Fruit fly (Drosophila melanogaster): ENCODE measurements around the gene CG31275.

CG31275 gene

dm6 chr3R:16742278-16742677 is 8.9 kb downstream of the CG31275 start:
- TF ChIP-seq CG8478 (optimal IDR thresholded peaks at IDR 0.05) (no peak), CTCF (optimal IDR thresholded peaks at IDR 0.05) (no peak)

DNA sequence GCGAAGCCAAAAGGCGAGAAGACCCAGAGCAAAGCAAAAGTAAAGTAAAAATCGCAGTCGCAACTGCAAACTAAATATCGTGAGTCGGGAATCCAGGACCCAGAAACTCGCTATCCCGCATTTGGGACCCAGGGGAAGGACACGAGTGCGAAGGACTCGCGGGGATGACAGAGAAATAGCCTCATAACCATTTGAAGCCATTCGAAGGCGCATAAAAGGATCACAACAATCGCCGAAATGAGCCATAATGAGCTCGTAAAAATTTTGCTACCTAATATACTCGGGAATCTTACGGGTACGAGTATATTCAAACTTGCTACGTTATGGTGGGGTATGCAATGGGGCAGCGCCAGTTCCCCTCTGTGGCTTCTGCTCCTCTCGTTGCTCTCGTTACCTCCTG is 15.3 kb downstream of the CG31275 start:
- TF ChIP-seq CTCF (optimal IDR thresholded peaks at IDR 0.05) (no peak), CG8478 (optimal IDR thresholded peaks at IDR 0.05) (no peak)

DNA sequence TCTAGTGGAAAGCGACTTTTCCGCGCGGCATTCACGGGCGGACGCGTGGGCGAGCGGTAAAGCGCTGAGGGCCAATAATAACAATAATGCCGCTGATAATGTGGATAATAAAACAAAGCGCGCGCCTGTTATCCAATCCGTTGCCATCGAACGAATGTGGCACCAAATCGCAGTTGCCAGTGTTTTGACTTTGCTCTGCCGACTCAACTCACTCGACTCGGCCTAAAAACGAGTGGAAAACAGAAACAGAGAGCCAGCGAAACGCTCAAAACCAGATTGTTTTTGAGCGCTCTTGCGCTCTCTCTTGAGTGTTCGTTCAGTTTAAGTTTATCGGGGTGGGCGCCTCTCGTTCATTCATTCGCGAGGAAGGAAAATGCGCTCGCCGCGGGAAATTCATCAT is 16.9 kb downstream of the CG31275 start, which contains the start of gene Ubx:
TSS of gene Ubx (minus strand) at position 158 of the 400 bp plus-strand sequence.
- TF ChIP-seq CG8478 (optimal IDR thresholded peaks at IDR 0.05) (no peak), CTCF (optimal IDR thresholded peaks at IDR 0.05) (no peak)

- TF ChIP-seq CTCF (optimal IDR thresholded peaks at IDR 0.05) (no peak), CG8478 (optimal IDR thresholded peaks at IDR 0.05) (no peak)
Measured at dm6 chr3R:16732387-16732786, 18.7 kb downstream of the CG31275 start.

DNA sequence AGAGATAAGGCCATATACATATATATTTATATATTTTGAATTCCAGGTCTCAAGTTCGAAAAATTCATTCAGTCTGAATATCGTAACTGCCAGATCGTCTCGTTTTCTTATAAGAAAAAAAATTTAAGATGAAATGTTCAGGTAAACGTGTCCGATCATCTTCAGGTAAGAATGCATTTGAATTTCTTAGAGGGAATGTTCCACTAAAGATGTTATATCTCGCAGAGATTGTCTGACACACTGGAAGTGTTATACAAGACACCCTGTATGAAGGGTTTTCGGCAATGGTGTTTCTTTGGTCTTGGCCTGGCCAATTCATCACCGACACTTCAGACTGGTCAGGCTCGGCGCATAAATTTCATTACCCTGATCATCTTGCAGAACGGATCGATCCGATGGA is 20.4 kb downstream of the CG31275 start:
- TF ChIP-seq CTCF (optimal IDR thresholded peaks at IDR 0.05) (peak; percentile 29 to 37), CG8478 (optimal IDR thresholded peaks at IDR 0.05) (no peak)

DNA sequence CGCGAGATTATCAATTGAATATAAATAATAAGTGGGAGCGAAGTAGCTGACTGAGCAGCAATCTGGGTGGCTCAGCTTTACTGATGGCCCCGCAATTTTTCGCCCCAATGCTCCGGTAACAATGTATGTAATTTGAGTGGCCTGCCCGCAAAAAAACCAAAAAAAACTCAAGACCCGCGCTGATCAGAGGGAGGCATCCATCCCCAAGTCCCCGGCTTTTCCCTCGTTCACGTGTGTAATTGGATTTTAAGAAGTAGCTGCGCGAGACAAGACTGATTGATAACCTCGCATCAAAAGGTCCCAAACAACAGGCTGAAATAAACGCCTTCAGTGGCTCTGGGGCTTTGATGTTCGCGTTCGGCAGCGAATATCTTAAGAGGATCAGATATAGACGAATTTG is 27.1 kb downstream of the CG31275 start:
- TF ChIP-seq CG8478 (optimal IDR thresholded peaks at IDR 0.05): no peak

- TF ChIP-seq CTCF (optimal IDR thresholded peaks at IDR 0.05): no peak
- TF ChIP-seq CG8478 (optimal IDR thresholded peaks at IDR 0.05): no peak
Measured at dm6 chr3R:16719570-16720311, 31.4 kb downstream of the CG31275 start.

dm6 chr3R:16717961-16718360 is 33.2 kb downstream of the CG31275 start:
- TF ChIP-seq CG8478 (optimal IDR thresholded peaks at IDR 0.05) (no peak), CTCF (optimal IDR thresholded peaks at IDR 0.05) (no peak)

- TF ChIP-seq CG8478 (optimal IDR thresholded peaks at IDR 0.05) (no peak), CTCF (optimal IDR thresholded peaks at IDR 0.05) (no peak)
Measured at dm6 chr3R:16715594-16715993, 35.5 kb downstream of the CG31275 start.

- TF ChIP-seq CG8478 (optimal IDR thresholded peaks at IDR 0.05) (no peak), CTCF (optimal IDR thresholded peaks at IDR 0.05) (peak; percentile 37 to 46)
Measured at dm6 chr3R:16704226-16704625, 46.9 kb downstream of the CG31275 start.

dm6 chr3R:16702810-16703209 is 48.3 kb downstream of the CG31275 start:
- TF ChIP-seq CG8478 (optimal IDR thresholded peaks at IDR 0.05): peak; percentile 74
- peak in 1 of 2 experiments; percentile 51 for TF ChIP-seq CTCF (optimal IDR thresholded peaks at IDR 0.05)

DNA sequence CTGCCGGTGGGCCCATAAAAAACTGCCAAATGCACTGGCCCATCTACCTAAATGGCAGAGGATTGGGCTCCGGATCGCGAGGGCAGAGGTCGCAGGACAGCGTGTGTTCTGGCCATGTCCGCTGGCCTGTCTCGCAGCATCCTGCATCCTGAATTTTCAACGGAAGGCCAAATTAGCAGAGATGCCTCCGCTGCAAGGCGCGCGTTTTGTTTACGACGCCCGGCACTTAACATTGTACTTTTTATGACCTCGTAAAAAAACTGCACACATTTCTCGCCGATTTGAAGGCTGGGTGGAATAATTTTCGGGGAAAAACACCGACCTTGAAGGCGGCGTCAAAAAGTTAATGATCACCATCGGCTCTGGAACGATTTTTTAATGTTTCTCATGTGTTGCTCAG is 50.2 kb downstream of the CG31275 start:
- TF ChIP-seq CTCF (optimal IDR thresholded peaks at IDR 0.05) (no peak), CG8478 (optimal IDR thresholded peaks at IDR 0.05) (no peak)
